Worm (Caenorhabditis elegans) whole organism, midembryonic: ENCODE measurements around the gene slr-2.

ENCODE experiments used
- flt-1 ChIP-seq: fragments of 200-800 bp; sonication (Bioruptor generic); IDR thresholded peaks from 2 replicates; pipeline ENCODE4 v1.3.6; 2022; ENCODE audit warnings: missing genetic modification characterization, missing compliant biosample characterization
- klf-2 ChIP-seq: fragments of 200-800 bp; sonication (Bioruptor generic); conservative IDR thresholded peaks from 2 replicates; pipeline ENCODE4 v1.3.6; 2022; ENCODE audit warnings: missing genetic modification reagents, missing genetic modification characterization, missing compliant biosample characterization
- med-1 ChIP-seq: sonication (generic microtip); optimal IDR thresholded peaks from 2 replicates; lab custom pipeline; 2017; ENCODE audit warnings: missing genetic modification characterization, mild to moderate bottlenecking, missing compliant biosample characterization, antibody characterized with exemption, missing genetic modification reagents; ENCODE audit not compliant: insufficient read depth
- ref-1 ChIP-seq: fragments of 200-800 bp; sonication (Bioruptor generic); conservative IDR thresholded peaks from 2 replicates; pipeline ENCODE4 v1.3.6; 2022; ENCODE audit warnings: missing genetic modification reagents, missing genetic modification characterization, missing compliant biosample characterization
- tab-1 ChIP-seq: fragments of 200-800 bp; sonication (Bioruptor generic); IDR thresholded peaks from 2 replicates; pipeline ENCODE4 v1.3.6; 2022; ENCODE audit warnings: missing genetic modification characterization, missing compliant biosample characterization
- ztf-23 ChIP-seq: fragments of 200-800 bp; sonication (Bioruptor generic); IDR thresholded peaks from 2 replicates; pipeline ENCODE4 v1.3.6; 2022; ENCODE audit warnings: missing genetic modification reagents, missing genetic modification characterization, missing compliant biosample characterization
- ztf-29 ChIP-seq: fragments of 200-800 bp; sonication (Bioruptor generic); IDR thresholded peaks from 2 replicates; pipeline ENCODE4 v1.3.6; 2022; ENCODE audit warnings: missing genetic modification reagents, missing genetic modification characterization, missing compliant biosample characterization

ce11 chrV:18127192-18127591 lies 40.3 kb downstream of the slr-2 start, which contains the start of gene fbxa-211:
- TF ChIP-seq med-1 (GFP tag; lab: Kevin White, UChicago): no peak
- no peak for TF ChIP-seq flt-1 (GFP tag; lab: Robert Waterston, UW)
- TF ChIP-seq tab-1 (GFP tag; lab: Robert Waterston, UW): no peak
- TF ChIP-seq ref-1 (GFP tag; lab: Robert Waterston, UW): no peak
- TF ChIP-seq ztf-29 (GFP tag; lab: Robert Waterston, UW): no peak
- TF ChIP-seq ztf-23 (GFP tag; lab: Robert Waterston, UW): no peak
- no peak for TF ChIP-seq klf-2 (GFP tag; lab: Robert Waterston, UW)
